Fruit fly (Drosophila melanogaster) S2 (cell line): ENCODE results near the gene Wdr62.

Experiments
- CG8478 ChIP-seq: fragments of >200 bp; optimal IDR thresholded peaks from 2 replicates; lab custom pipeline; 2018
- CTCF ChIP-seq, 2 experiments: fragments of >200 bp; optimal IDR thresholded peaks; 2 replicates each; lab custom pipeline; 2018

- TF ChIP-seq CG8478 (lab: Kevin White, UChicago) (no peak), CTCF (optimal IDR thresholded peaks at IDR 0.05; lab: Kevin White, UChicago) (no peak)
These were observed 77.6 kb downstream of the Wdr62 start for dm6 chr2L:1961932-1962496.
